Worm (Caenorhabditis elegans): ENCODE measurements around the gene sfxn-2.

ce11 chrX:7945438-7945837 lies 12.7 kb downstream of the sfxn-2 start:
- TF ChIP-seq aly-2 (tag; optimal IDR thresholded peaks at IDR 0.05): no peak
- no peak for TF ChIP-seq nhr-23 (tag; optimal IDR thresholded peaks at IDR 0.05)
- no peak for TF ChIP-seq ama-1 (optimal IDR thresholded peaks at IDR 0.05)
- no peak for TF ChIP-seq elt-3 (tag; optimal IDR thresholded peaks at IDR 0.05)
- no peak for TF ChIP-seq unc-39 (tag; optimal IDR thresholded peaks at IDR 0.05)
- TF ChIP-seq nfya-1 (tag; optimal IDR thresholded peaks at IDR 0.05; ENCODE audit: insufficient read depth): no peak
- no peak for TF ChIP-seq nhr-12 (tag; optimal IDR thresholded peaks at IDR 0.05)
- no peak for TF ChIP-seq fkh-10 (GFP tag; optimal IDR thresholded peaks at IDR 0.05)
- no peak for TF ChIP-seq ZK546.5 (tag; optimal IDR thresholded peaks at IDR 0.05)
- TF ChIP-seq fos-1 (tag; optimal IDR thresholded peaks at IDR 0.05): no peak
- no peak for TF ChIP-seq lin-39 (tag; optimal IDR thresholded peaks at IDR 0.05)
- no peak for TF ChIP-seq mdl-1 (tag; optimal IDR thresholded peaks at IDR 0.05)
